Fruit fly (Drosophila melanogaster) whole organism, prepupa: ENCODE data around the gene CG32266.

Experiments
- Blimp-1 ChIP-seq: fragments of 200-800 bp; sonication (Bioruptor generic); optimal IDR thresholded peaks from 3 replicates; lab custom pipeline; 2017; ENCODE audit warnings: missing biosample characterization, missing genetic modification characterization, mild to moderate bottlenecking, moderate library complexity, missing genetic modification reagents
- CG10631 ChIP-seq: fragments of 200-800 bp; sonication (Bioruptor generic); optimal IDR thresholded peaks from 2 replicates; lab custom pipeline; 2016; ENCODE audit warnings: missing biosample characterization, missing genetic modification characterization
- CG10669 ChIP-seq: fragments of 200-800 bp; sonication (Bioruptor generic); optimal IDR thresholded peaks from 3 replicates; lab custom pipeline; 2018; ENCODE audit warnings: missing biosample characterization, mild to moderate bottlenecking, missing genetic modification characterization, moderate library complexity
- CG11294 ChIP-seq: fragments of 200-800 bp; sonication (Bioruptor generic); IDR thresholded peaks from 2 replicates; pipeline ENCODE4 v1.3.6; 2022; ENCODE audit warnings: missing biosample characterization, missing genetic modification characterization
- CG11762 ChIP-seq: fragments of 200-800 bp; sonication (Bioruptor generic); optimal IDR thresholded peaks from 3 replicates; lab custom pipeline; 2016; ENCODE audit warnings: missing biosample characterization, missing genetic modification characterization; ENCODE audit not compliant: insufficient read depth
- CG15336 ChIP-seq: fragments of 200-800 bp; sonication (Bioruptor generic); IDR thresholded peaks from 2 replicates; pipeline ENCODE4 v1.3.6; 2022; ENCODE audit warnings: missing biosample characterization, missing genetic modification characterization
- CG1621 ChIP-seq: fragments of 200-800 bp; sonication (Bioruptor generic); optimal IDR thresholded peaks from 3 replicates; lab custom pipeline; 2018; ENCODE audit warnings: missing biosample characterization, mild to moderate bottlenecking, missing genetic modification characterization
- CG16779 ChIP-seq: fragments of 200-800 bp; sonication (Bioruptor generic); optimal IDR thresholded peaks from 3 replicates; lab custom pipeline; 2017; ENCODE audit warnings: missing biosample characterization, mild to moderate bottlenecking, missing genetic modification characterization
- CG3032 ChIP-seq: fragments of 200-800 bp; optimal IDR thresholded peaks from 2 replicates; lab custom pipeline; 2019; ENCODE audit warnings: missing biosample characterization, mild to moderate bottlenecking, missing genetic modification characterization, moderate library complexity
- CG31627 ChIP-seq: fragments of 200-800 bp; sonication (Bioruptor generic); optimal IDR thresholded peaks from 3 replicates; lab custom pipeline; 2016; ENCODE audit warnings: missing biosample characterization, missing genetic modification characterization
- CG34406 ChIP-seq: fragments of 200-800 bp; sonication (Bioruptor generic); optimal IDR thresholded peaks from 3 replicates; lab custom pipeline; 2016; ENCODE audit warnings: missing biosample characterization, missing genetic modification characterization
- CG4318 ChIP-seq: fragments of 200-800 bp; sonication (Bioruptor generic); optimal IDR thresholded peaks from 3 replicates; lab custom pipeline; 2017; ENCODE audit warnings: missing biosample characterization, mild to moderate bottlenecking, missing genetic modification characterization
- CG6276 ChIP-seq: fragments of 200-800 bp; sonication (Bioruptor generic); optimal IDR thresholded peaks from 2 replicates; lab custom pipeline; 2017; ENCODE audit warnings: missing biosample characterization, mild to moderate bottlenecking, missing genetic modification characterization
- CG6792 ChIP-seq: fragments of 200-800 bp; sonication (Bioruptor generic); optimal IDR thresholded peaks from 3 replicates; lab custom pipeline; 2016; ENCODE audit warnings: missing biosample characterization, missing genetic modification characterization
- CG6808 ChIP-seq: fragments of 200-800 bp; sonication (Bioruptor generic); optimal IDR thresholded peaks from 3 replicates; lab custom pipeline; 2017; ENCODE audit warnings: missing biosample characterization, missing genetic modification characterization, mild to moderate bottlenecking, moderate library complexity, missing genetic modification reagents
- CG6854 ChIP-seq: fragments of 200-800 bp; sonication (Bioruptor generic); optimal IDR thresholded peaks from 2 replicates; lab custom pipeline; 2017; ENCODE audit warnings: missing biosample characterization, mild to moderate bottlenecking, missing genetic modification characterization
- CG7368 ChIP-seq: fragments of 200-800 bp; sonication (Bioruptor generic); optimal IDR thresholded peaks from 3 replicates; lab custom pipeline; 2016; ENCODE audit warnings: missing biosample characterization, missing genetic modification characterization
- CG8119 ChIP-seq: fragments of 200-800 bp; sonication (Bioruptor generic); IDR thresholded peaks from 3 replicates; pipeline ENCODE4 v1.3.6; 2022; ENCODE audit warnings: missing biosample characterization, missing genetic modification characterization
- CG8632 ChIP-seq: fragments of 200-800 bp; sonication (Bioruptor generic); optimal IDR thresholded peaks from 3 replicates; lab custom pipeline; 2016; ENCODE audit warnings: missing biosample characterization, missing genetic modification characterization
- CG9139 ChIP-seq: fragments of 200-800 bp; sonication (Bioruptor generic); optimal IDR thresholded peaks from 3 replicates; lab custom pipeline; 2017; ENCODE audit warnings: missing biosample characterization, mild to moderate bottlenecking, missing genetic modification characterization
- Eip75B ChIP-seq: fragments of 200-800 bp; sonication (Bioruptor generic); optimal IDR thresholded peaks from 3 replicates; lab custom pipeline; 2016; ENCODE audit warnings: missing biosample characterization, missing genetic modification characterization
- Eip78C ChIP-seq: fragments of 200-800 bp; sonication (Bioruptor generic); peaks from one replicate; lab custom pipeline; 2016; ENCODE audit warnings: missing biosample characterization, missing genetic modification characterization
- Ets21C ChIP-seq: fragments of 200-800 bp; sonication (Bioruptor generic); optimal IDR thresholded peaks from 3 replicates; lab custom pipeline; 2016; ENCODE audit warnings: missing biosample characterization, missing genetic modification characterization
- Ets96B ChIP-seq: fragments of 200-800 bp; optimal IDR thresholded peaks from 2 replicates; lab custom pipeline; 2019; ENCODE audit warnings: missing biosample characterization, mild to moderate bottlenecking, missing genetic modification characterization, moderate library complexity
- Gug ChIP-seq: fragments of 200-800 bp; sonication (Bioruptor generic); IDR thresholded peaks from 2 replicates; pipeline ENCODE4 v1.3.6; 2022; ENCODE audit warnings: missing biosample characterization, missing genetic modification characterization
- Hr38 ChIP-seq: sonication (Bioruptor generic); optimal IDR thresholded peaks from 2 replicates; lab custom pipeline; 2016; ENCODE audit warnings: missing biosample characterization, missing genetic modification characterization
- Hr39 ChIP-seq: fragments of 200-800 bp; sonication (Bioruptor generic); optimal IDR thresholded peaks from 2 replicates; lab custom pipeline; 2016; ENCODE audit warnings: missing biosample characterization, missing genetic modification characterization
- Hr4 ChIP-seq: fragments of 200-800 bp; sonication (Bioruptor generic); optimal IDR thresholded peaks from 3 replicates; lab custom pipeline; 2016; ENCODE audit warnings: missing biosample characterization, missing genetic modification characterization
- Lpt ChIP-seq: fragments of 200-800 bp; sonication (Bioruptor generic); optimal IDR thresholded peaks from 3 replicates; lab custom pipeline; 2016; ENCODE audit warnings: missing biosample characterization, missing genetic modification characterization
- OdsH ChIP-seq: fragments of 200-800 bp; sonication (Bioruptor generic); optimal IDR thresholded peaks from 3 replicates; lab custom pipeline; 2016; ENCODE audit warnings: missing biosample characterization, missing genetic modification characterization
- Smox ChIP-seq: fragments of 200-800 bp; sonication (Bioruptor generic); optimal IDR thresholded peaks from 3 replicates; lab custom pipeline; 2016; ENCODE audit warnings: missing biosample characterization, missing genetic modification characterization
- Sox102F ChIP-seq: fragments of 200-800 bp; sonication (Bioruptor generic); optimal IDR thresholded peaks from 2 replicates; lab custom pipeline; 2016; ENCODE audit warnings: missing biosample characterization, mild to moderate bottlenecking, missing genetic modification characterization
- Sox14 ChIP-seq: fragments of 200-800 bp; sonication (Bioruptor generic); optimal IDR thresholded peaks from 3 replicates; lab custom pipeline; 2016; ENCODE audit warnings: missing biosample characterization, missing genetic modification characterization
- achi ChIP-seq: fragments of 200-800 bp; sonication (Bioruptor generic); optimal IDR thresholded peaks from 3 replicates; lab custom pipeline; 2016; ENCODE audit warnings: missing biosample characterization, missing genetic modification characterization
- acj6 ChIP-seq: fragments of 200-800 bp; sonication (Bioruptor generic); optimal IDR thresholded peaks from 3 replicates; lab custom pipeline; 2016; ENCODE audit warnings: missing biosample characterization, missing genetic modification characterization
- cyc ChIP-seq: fragments of 200-800 bp; sonication (Bioruptor generic); optimal IDR thresholded peaks from 3 replicates; lab custom pipeline; 2016; ENCODE audit warnings: missing biosample characterization, missing genetic modification characterization
- dsx ChIP-seq: fragments of 200-800 bp; optimal IDR thresholded peaks from 3 replicates; lab custom pipeline; 2019; ENCODE audit warnings: missing biosample characterization, mild to moderate bottlenecking, missing genetic modification characterization, moderate library complexity; ENCODE audit not compliant: poor library complexity, severe bottlenecking
- esn ChIP-seq: fragments of 200-800 bp; sonication (Bioruptor generic); optimal IDR thresholded peaks from 2 replicates; lab custom pipeline; 2016; ENCODE audit warnings: missing biosample characterization, mild to moderate bottlenecking, missing genetic modification characterization, moderate library complexity
- fd59A ChIP-seq: fragments of 200-800 bp; sonication (Bioruptor generic); optimal IDR thresholded peaks from 2 replicates; lab custom pipeline; 2017; ENCODE audit warnings: missing biosample characterization, mild to moderate bottlenecking, missing genetic modification characterization, missing genetic modification reagents
- fd85E ChIP-seq: fragments of 200-800 bp; sonication (Bioruptor generic); optimal IDR thresholded peaks from 3 replicates; lab custom pipeline; 2016; ENCODE audit warnings: missing biosample characterization, missing genetic modification characterization
- fkh ChIP-seq: fragments of 200-800 bp; sonication (Bioruptor generic); optimal IDR thresholded peaks from 3 replicates; lab custom pipeline; 2017; ENCODE audit warnings: missing biosample characterization, mild to moderate bottlenecking, missing genetic modification characterization, moderate library complexity
- lz ChIP-seq: fragments of 200-800 bp; sonication (Bioruptor generic); optimal IDR thresholded peaks from 3 replicates; lab custom pipeline; 2016; ENCODE audit warnings: missing biosample characterization, missing genetic modification characterization
- net ChIP-seq: fragments of 200-800 bp; sonication (Bioruptor generic); optimal IDR thresholded peaks from 3 replicates; lab custom pipeline; 2016; ENCODE audit warnings: missing biosample characterization, missing genetic modification characterization
- pdm3 ChIP-seq: fragments of 200-800 bp; sonication (Bioruptor generic); optimal IDR thresholded peaks from 3 replicates; lab custom pipeline; 2016; ENCODE audit warnings: missing biosample characterization, missing genetic modification characterization
- salr ChIP-seq, 2 experiments: fragments of 200-800 bp; sonication (Bioruptor generic); optimal IDR thresholded peaks; 3 replicates each; lab custom pipeline; 2016 to 2018; ENCODE audit warnings: missing biosample characterization in 2 of 2, missing genetic modification characterization in 2 of 2, mild to moderate bottlenecking in 1 of 2
- spab ChIP-seq: fragments of 200-800 bp; sonication (Bioruptor generic); optimal IDR thresholded peaks from 2 replicates; lab custom pipeline; 2017; ENCODE audit warnings: missing biosample characterization, mild to moderate bottlenecking, missing genetic modification characterization, missing genetic modification reagents
- ss ChIP-seq, 2 experiments: fragments of 200-800 bp; sonication (Bioruptor generic); optimal IDR thresholded peaks; 2 replicates in 1 of 2; 3 replicates in 1 of 2; lab custom pipeline; 2017 to 2018; ENCODE audit warnings: mild to moderate bottlenecking in 2 of 2, missing biosample characterization in 2 of 2, missing genetic modification characterization in 2 of 2, moderate library complexity in 1 of 2
- svp ChIP-seq: fragments of 200-800 bp; sonication (Bioruptor generic); peaks from one replicate; lab custom pipeline; 2016; ENCODE audit warnings: missing biosample characterization, missing genetic modification characterization

Gene CG32266

dm6 chr3L:3770823-3771222, 19.8 kb upstream of the CG32266 start (continued):
- TF ChIP-seq net (GFP tag; lab: Kevin White, UChicago) (no peak), svp (no peak), CG10631 (no peak), spab (GFP tag; lab: Kevin White, UChicago) (no peak), dsx (GFP tag; lab: Kevin White, UChicago) (no peak), CG7368 (GFP tag; lab: Kevin White, UChicago) (no peak), CG11294 (0 out of 2 replicates have a peak, but pooled peaks have one; percentile 17)

dm6 chr3L:3771406-3771935, 19.1 kb upstream of the CG32266 start:
- TF ChIP-seq CG7368 (GFP tag; lab: Kevin White, UChicago) (peak; percentile 74), CG6808 (GFP tag; lab: Kevin White, UChicago) (peak; percentile 78), pdm3 (GFP tag; lab: Kevin White, UChicago) (peak; percentile 69), Hr38 (GFP tag; lab: Kevin White, UChicago) (no peak), CG15336 (peak; percentile 92), Ets96B (tag; lab: Kevin White, UChicago) (peak; percentile 76), esn (GFP tag; lab: Kevin White, UChicago) (peak; percentile 88), Blimp-1 (GFP tag; lab: Kevin White, UChicago) (peak; percentile 68), acj6 (GFP tag; lab: Kevin White, UChicago) (peak; percentile 88), lz (peak; percentile 77), CG1621 (tag; lab: Kevin White, UChicago) (peak; percentile 50), fd85E (GFP tag; lab: Kevin White, UChicago) (peak; percentile 17), CG3032 (tag; lab: Kevin White, UChicago) (peak; percentile 71), CG11294 (peak; percentile 79), spab (GFP tag; lab: Kevin White, UChicago) (peak; percentile 71), CG16779 (peak; percentile 61), CG10669 (GFP tag; lab: Kevin White, UChicago) (peak; percentile 76), CG6792 (GFP tag; lab: Kevin White, UChicago) (peak; percentile 89), Eip75B (GFP tag; lab: Kevin White, UChicago) (peak; percentile 59), CG8119 (GFP tag; lab: Robert Waterston, UW) (peak; percentile 91), Gug (GFP tag; lab: Robert Waterston, UW) (peak; percentile 81), net (GFP tag; lab: Kevin White, UChicago) (peak; percentile 56), svp (peak; percentile 93), CG8632 (GFP tag; lab: Kevin White, UChicago) (peak; percentile 87), Smox (GFP tag; lab: Kevin White, UChicago) (peak; percentile 73), Sox102F (GFP tag; lab: Kevin White, UChicago) (peak; percentile 80), CG10631 (peak; percentile 81), fd59A (GFP tag; lab: Kevin White, UChicago) (peak; percentile 34), ss (GFP tag; optimal IDR thresholded peaks at IDR 0.05; lab: Kevin White, UChicago) (peak; percentile 84 to 86), salr (GFP tag; optimal IDR thresholded peaks at IDR 0.05; lab: Kevin White, UChicago) (peak; percentile 5 to 67), CG11762 (GFP tag; lab: Kevin White, UChicago) (peak; percentile 43), Eip78C (peak; percentile 97), Sox14 (GFP tag; lab: Kevin White, UChicago) (peak; percentile 40), CG9139 (peak; percentile 80), CG4318 (GFP tag; lab: Kevin White, UChicago) (peak; percentile 44), CG31627 (GFP tag; lab: Kevin White, UChicago) (peak; percentile 57), CG6276 (GFP tag; lab: Kevin White, UChicago) (peak; percentile 73), fkh (GFP tag; lab: Kevin White, UChicago) (no peak), cyc (peak; percentile 71), dsx (GFP tag; lab: Kevin White, UChicago) (peak; percentile 85), Hr4 (peak; percentile 70), Hr39 (peak; percentile 38), CG34406 (GFP tag; lab: Kevin White, UChicago) (peak; percentile 91), OdsH (GFP tag; lab: Kevin White, UChicago) (peak; percentile 89), Ets21C (peak; percentile 35), achi (GFP tag; lab: Kevin White, UChicago) (peak; percentile 88), Lpt (GFP tag; lab: Kevin White, UChicago) (peak; percentile 64), CG6854 (GFP tag; lab: Kevin White, UChicago) (peak; percentile 82)
